Fruit fly (Drosophila melanogaster): ENCODE data around the gene CG11630.

CG11630 gene

DNA sequence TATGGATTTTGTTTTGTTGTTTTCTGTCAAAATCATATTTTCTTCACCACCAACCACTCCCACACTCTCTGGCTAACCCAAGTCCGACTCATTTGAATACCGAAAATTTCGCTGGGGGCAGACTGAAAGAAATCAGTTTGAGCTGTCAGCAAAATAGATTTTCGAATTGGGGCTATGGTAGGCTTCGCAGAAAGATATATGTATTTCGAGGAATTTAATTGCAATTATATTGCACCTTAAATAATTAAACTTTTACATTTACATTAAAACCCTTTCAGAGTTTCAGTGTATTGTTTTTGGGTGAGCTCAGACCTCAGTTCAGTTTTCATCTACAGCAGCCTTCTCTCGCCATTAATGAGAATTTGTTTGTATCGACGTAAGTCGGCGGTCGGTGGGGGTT lies 3.1 kb upstream of the CG11630 start:
- TF ChIP-seq CG17801 (GFP tag; optimal IDR thresholded peaks at IDR 0.05; ENCODE audit: partially characterized antibody) = no peak

DNA sequence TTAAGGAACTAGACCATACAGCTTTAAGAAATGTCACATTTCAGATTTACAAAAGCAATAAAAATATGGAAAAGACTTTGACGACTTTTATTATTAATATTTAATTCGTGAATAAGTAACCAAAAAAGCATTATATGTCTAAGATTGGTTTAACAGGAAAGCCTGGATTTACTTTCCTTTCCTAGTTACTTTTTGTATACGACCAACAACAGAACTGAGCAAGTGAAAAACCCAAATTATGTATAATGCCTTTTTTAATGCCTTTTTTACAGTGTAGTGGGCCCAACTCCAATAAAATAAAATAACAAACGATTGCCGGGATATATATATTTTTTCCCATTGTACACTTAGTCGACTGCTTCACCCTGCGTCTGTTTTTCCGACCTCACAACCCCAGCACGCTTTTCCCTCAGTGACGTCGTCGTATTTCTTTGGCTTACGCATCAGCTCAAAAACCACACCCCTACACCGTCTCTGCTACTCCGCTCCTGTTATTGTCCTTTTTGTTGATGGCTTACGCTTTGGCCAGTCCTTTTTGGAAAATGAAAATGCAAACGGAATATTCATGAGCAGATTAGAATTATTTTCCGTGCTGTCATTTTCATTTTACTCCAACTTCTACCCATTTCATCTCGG lies 1.0 kb upstream of the CG11630 start:
- TF ChIP-seq CG17801 (GFP tag; optimal IDR thresholded peaks at IDR 0.05; ENCODE audit: partially characterized antibody) = no peak

DNA sequence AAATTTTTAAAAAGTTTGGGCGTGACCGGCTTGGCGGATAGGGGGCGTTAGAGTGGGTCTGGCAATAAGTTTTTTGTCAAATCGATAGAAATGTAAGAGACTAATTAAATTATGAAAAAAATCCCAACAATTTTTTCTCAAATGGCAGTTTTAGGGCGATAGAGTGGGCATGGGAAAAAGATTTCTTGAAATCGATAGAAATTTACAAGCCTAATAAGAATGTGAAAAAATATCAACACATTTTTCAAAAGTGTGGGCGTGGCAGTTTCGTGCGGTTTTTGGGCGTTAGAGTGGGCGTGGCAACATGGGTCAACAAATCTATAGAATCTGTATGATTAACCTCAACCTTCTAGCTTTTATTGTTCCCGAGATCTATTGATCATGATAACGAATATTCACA lies 14.4 kb downstream of the CG11630 start:
- TF ChIP-seq CG17801 (GFP tag; optimal IDR thresholded peaks at IDR 0.05; ENCODE audit: partially characterized antibody) = no peak

DNA sequence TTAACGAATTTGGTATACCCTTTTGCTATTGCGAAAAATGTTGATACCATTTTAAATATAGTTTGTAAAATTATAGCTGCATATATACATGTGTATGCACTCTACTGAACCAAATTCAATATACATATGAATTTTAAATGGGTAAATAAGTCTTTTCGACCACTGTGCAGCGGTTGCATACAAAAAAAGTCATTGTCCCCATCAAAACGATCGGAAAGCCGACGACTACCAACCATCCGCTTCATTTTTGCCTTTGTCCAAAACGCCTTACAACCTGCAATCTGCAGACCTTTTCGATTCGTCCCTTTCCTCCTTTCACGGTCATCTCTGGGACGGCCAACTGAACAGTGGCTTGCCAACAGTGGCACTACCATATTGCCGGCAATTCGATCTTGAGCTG lies 18.9 kb downstream of the CG11630 start:
- TF ChIP-seq CG17801 (GFP tag; optimal IDR thresholded peaks at IDR 0.05; ENCODE audit: partially characterized antibody) = no peak

DNA sequence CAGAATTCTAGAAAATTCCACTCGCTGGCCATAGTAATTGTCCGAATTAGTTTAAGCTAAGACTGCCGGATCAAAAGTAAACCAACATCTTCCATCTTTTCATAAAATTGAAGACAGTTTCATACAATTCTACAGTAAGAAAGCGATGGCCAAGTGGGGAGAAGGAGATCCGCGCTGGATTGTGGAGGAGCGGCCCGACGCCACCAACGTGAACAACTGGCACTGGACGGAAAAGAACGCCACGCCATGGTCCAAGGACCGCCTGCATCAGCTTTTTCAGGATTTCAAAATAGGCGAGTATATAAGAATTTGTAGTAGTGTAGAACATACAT lies 25.8 kb downstream of the CG11630 start:
- TF ChIP-seq CG17801 (GFP tag; optimal IDR thresholded peaks at IDR 0.05; ENCODE audit: partially characterized antibody) = no peak

DNA sequence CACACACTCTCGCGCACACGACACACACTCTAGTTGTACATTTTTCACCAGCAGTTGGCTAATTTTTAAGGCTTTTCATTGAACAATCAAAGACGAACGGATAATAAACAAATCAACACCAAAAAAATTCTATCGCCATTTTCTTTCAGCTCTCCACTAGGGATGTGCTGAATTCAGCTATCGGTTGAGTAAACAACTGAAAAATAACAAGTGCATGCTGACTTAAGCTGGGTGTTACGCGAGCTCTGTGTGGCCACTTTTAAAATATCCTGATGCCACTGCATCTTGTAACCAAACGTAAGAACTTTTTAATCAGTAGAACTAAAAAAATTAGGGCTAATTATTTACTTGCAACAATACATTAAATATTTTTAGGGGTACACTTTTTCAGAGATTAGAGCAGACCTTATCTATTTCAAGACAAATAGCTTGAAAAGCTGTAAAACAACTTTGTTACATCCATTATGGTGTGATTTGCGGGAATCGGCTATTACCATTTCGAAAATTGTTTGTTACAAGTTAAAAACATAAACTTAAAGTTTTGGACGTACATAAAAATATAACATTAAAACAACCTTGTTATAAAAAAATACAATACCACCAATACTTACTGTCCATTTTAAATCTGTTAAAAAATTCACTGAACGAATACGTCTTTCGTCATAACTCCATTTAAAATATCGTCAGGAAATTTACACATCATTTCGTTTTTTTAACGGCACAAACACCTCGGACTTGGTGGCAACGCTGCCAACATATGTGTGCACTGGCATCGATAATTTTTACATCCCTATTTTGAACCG lies 26.4 kb downstream of the CG11630 start, which contains the start of the genes step and CG1416:
TSS of gene step (minus strand) at position 203 of the 803 bp plus-strand sequence.
TSS of gene CG1416 (plus strand) at position 747 of the 803 bp plus-strand sequence.
- TF ChIP-seq CG17801 (GFP tag; optimal IDR thresholded peaks at IDR 0.05; ENCODE audit: partially characterized antibody) = no peak

DNA sequence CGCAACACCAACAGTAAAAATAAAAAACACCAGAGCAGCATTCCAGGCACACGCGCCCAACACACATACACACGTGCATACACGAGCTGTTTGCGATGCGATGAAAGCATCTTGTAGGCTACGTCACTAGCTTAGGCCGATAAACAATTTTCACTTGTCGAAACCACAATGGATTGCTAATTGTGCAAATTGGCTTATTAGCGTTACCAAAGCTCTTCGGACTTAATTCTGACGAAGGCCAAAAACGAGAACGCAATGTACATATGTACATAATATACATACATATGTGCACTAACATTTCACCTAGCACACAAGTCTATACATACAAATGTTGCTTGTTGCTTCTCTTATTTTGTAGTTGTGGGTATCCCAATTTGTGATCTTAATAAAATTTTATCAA lies 27.2 kb downstream of the CG11630 start:
- no peak for TF ChIP-seq CG17801 (GFP tag; optimal IDR thresholded peaks at IDR 0.05; ENCODE audit: partially characterized antibody)

DNA sequence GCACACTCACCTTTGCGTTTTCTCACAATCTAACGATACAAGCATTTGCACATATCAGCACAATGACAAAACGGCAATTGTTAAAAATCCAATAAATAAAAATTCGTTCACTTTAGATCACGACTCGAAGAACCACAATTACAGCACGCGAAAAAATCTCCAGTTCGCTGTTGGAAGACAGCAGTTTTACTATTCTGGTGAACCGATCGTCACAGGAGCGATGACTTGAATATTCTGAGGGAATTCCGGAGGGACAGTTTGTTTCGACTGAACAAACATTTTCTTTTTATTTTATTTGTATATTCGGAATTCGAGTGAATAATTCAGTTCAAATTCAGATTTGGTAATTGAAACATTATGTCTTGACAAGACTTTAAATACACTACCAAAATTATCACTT lies 28.6 kb downstream of the CG11630 start:
- TF ChIP-seq CG17801 (GFP tag; optimal IDR thresholded peaks at IDR 0.05; ENCODE audit: partially characterized antibody) = no peak

DNA sequence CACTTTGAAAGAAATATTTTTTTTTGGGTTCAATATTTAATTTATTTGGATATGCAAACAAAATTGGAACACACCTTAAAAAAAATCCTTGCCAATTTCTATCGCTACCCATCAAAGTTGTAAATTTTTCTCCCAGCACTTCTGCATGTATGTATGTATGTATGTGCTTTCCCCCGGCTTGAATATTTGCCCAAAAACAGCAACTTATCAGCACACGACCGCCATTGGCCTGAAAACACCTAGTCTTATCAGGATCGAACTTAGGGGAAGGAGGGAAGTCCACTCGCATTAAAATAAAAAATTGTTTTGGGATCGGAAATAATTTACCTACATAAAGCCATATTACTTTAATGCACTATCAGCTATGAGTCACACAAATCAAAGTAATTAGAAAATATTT lies 29.9 kb downstream of the CG11630 start:
- no peak for TF ChIP-seq CG17801 (GFP tag; optimal IDR thresholded peaks at IDR 0.05; ENCODE audit: partially characterized antibody)

DNA sequence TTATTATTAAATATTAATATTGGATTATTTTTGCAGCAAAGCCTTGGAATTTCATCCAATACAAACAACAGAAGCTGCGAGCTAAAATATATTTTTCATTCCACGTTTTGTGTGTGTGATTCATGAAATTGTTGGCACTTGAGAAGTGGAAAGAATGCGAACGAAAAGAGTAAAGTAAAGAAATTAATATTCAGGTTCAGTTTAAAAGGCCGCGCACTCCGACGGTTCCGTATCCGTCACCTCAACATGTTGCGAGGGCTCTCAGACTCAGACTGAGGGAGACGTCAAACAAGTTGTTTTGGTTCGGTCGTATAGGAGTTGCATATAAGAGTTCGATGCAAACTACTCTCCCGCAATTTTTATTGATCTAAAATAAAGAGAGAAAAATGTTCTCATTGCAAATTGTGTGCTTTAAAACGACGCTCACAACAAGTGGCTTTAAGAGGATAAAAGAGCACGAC lies 30.4 kb downstream of the CG11630 start:
- TF ChIP-seq CG17801 (GFP tag; optimal IDR thresholded peaks at IDR 0.05; ENCODE audit: partially characterized antibody) = peak; percentile 10

DNA sequence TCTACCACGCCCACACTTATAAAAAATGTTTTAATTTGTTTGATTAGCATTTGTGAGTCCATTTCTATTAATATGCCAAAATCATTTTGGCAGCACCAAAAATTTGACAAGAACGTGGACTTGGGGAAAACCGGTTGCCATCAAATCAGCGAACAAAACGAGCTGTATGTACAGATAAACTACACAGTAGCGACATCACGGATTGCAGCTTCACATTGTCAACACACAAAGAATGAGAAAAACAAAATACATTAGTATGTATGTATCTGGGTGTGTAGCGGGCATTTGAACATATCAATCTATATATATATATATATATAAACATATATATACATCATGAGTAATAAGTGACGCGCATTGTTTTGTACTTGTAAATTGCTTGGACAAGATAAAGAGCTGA lies 31.1 kb downstream of the CG11630 start:
- no peak for TF ChIP-seq CG17801 (GFP tag; optimal IDR thresholded peaks at IDR 0.05; ENCODE audit: partially characterized antibody)

DNA sequence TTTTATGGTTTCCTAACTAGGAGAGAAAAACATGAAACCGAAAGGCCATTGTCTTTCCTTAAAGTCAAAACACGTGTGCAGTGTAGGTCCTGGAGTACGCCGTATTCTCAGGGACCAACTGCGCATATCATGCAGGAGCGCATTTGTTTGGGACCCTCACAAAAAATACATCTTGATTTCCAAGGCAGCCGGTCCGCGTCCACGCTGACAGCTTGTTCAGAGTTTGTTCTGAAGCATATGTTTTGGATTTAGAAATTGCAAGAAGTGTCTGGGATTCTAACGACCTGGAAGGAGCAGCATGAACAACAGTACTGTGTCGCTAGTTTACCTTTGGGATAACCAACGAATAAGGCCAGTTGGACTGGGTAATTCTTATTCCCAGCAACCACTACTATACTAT lies 34.9 kb downstream of the CG11630 start:
- no peak for TF ChIP-seq CG17801 (GFP tag; optimal IDR thresholded peaks at IDR 0.05; ENCODE audit: partially characterized antibody)

All from ovary, adult (tissue).